Worm (Caenorhabditis elegans): Measurements from ENCODE around the gene Y105C5A.1272.

Gene Y105C5A.1272

DNA sequence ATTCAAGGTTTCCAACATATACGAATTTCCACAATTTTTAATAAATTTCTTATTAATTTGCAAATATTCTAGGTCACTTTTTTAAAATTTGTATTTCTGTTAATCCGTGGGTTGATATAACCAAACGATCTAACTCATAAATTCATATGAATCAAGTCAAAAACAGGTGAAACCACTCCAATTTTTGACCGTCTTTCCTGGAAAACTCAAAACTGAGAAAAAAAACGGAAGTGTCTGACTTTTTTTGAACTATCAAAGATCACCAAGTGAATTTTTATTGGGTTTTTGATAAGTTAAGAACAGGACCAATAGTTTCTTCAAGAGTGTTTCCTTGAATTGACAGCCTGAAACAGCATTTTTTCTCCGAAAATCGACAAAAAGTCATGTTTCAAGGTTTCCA, 41.0 kb downstream of the Y105C5A.1272 start:
- no peak for TF ChIP-seq ceh-43 (GFP tag; optimal IDR thresholded peaks at IDR 0.05)
- no peak for TF ChIP-seq zip-8 (tag; optimal IDR thresholded peaks at IDR 0.05)
- no peak for TF ChIP-seq ces-1 (GFP tag; optimal IDR thresholded peaks at IDR 0.05)
- TF ChIP-seq tbx-8 (GFP tag; optimal IDR thresholded peaks at IDR 0.05): no peak
- no peak for TF ChIP-seq pha-4 (tag; optimal IDR thresholded peaks at IDR 0.05)
- no peak for TF ChIP-seq lin-32 (GFP tag; optimal IDR thresholded peaks at IDR 0.05)
- no peak for TF ChIP-seq ceh-39 (tag; optimal IDR thresholded peaks at IDR 0.05)
- no peak for TF ChIP-seq sem-2 (GFP tag; optimal IDR thresholded peaks at IDR 0.05)
- no peak for TF ChIP-seq M03D4.4 (tag; optimal IDR thresholded peaks at IDR 0.05)
- no peak for TF ChIP-seq mep-1 (tag; optimal IDR thresholded peaks at IDR 0.05)
- no peak for TF ChIP-seq ztf-11 (tag; optimal IDR thresholded peaks at IDR 0.05)
- TF ChIP-seq nhr-76 (tag; optimal IDR thresholded peaks at IDR 0.05): no peak

DNA sequence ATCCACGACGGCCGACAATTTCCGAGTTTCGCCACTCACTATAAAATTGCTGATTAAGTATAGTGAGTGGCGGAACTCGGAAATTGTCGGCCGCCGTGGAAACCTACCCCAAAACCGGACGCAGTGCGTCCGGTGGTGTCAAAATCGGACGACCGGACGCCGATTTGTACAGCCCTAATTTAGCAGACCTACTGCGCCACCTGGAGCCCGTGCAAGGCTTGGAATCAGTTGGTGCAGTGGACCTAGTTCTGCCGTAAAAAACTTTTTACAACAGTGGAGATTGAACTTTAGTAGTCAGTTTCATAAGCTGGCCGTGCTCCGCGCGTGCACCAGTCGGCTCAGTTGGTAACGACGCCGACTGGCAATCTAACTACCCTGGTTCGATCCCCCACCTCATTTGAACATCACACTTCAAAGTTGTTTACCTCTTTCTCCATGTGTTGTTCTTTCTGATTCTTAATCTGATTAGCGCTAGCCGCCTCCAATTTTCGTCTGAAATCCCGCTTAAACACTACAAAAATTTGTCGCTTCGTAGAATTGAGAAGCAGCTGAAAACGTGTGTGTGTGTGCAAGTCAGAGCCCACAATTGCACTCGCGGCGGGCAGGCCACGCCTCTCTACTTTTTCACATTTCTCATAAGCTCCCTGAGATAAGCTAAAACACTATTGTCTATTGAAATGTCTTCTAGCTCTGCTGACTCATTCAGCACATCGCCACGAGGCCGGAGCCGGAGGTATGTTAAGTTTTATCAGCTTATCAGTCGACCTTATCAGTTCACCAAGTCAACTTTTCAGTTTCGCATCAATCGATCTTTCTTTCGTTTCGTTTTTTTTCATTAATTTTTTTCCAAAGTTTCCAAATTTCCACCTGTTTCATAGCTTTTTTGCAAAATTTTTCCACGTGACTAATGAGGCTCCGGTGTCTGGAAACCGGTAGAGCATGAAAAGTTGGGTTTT, 42.0 kb downstream of the Y105C5A.1272 start, which contains the start of gene Y105C5A.15:
Gene Y105C5A.15, plus strand, starts transcription at position 678 of the 956 bp plus-strand sequence.
- TF ChIP-seq elt-3 (tag; optimal IDR thresholded peaks at IDR 0.05) (no peak), lin-32 (GFP tag; optimal IDR thresholded peaks at IDR 0.05) (no peak), unc-120 (tag; optimal IDR thresholded peaks at IDR 0.05; ENCODE audit: poor library complexity, severe bottlenecking) (no peak), flh-1 (GFP tag; optimal IDR thresholded peaks at IDR 0.05) (no peak), sem-2 (GFP tag; optimal IDR thresholded peaks at IDR 0.05) (no peak)

DNA sequence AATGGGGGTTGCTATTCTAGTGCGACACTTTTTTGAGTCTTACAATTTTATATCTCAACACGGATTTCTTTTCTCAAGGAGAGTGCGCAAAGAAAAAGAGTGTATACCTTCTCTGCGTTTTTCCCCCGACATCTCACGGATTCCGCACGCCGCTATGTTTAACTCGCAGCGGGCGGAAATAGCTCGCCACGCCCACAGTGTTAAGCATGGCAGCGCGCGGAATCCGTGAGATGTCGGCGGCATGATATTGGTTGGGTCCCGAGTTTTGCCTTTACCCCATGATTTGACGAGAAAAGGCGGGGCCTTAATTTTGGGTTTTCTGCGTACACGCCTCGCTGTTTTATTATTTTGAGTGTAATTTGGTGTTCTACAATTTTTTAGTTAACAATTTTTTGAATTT, 45.0 kb downstream of the Y105C5A.1272 start:
- no peak for TF ChIP-seq sptf-1 (tag; optimal IDR thresholded peaks at IDR 0.05)
- no peak for TF ChIP-seq ceh-83 (GFP tag; optimal IDR thresholded peaks at IDR 0.05)
- TF ChIP-seq tbx-8 (GFP tag; optimal IDR thresholded peaks at IDR 0.05): no peak
- no peak for TF ChIP-seq nhr-76 (tag; optimal IDR thresholded peaks at IDR 0.05)
- no peak for TF ChIP-seq ham-2 (GFP tag; optimal IDR thresholded peaks at IDR 0.05)
- TF ChIP-seq mab-5 (tag; optimal IDR thresholded peaks at IDR 0.05): no peak
- no peak for TF ChIP-seq mls-2 (tag; optimal IDR thresholded peaks at IDR 0.05)
- no peak for TF ChIP-seq hlh-1 (tag; optimal IDR thresholded peaks at IDR 0.05)
- no peak for TF ChIP-seq pha-4 (tag; optimal IDR thresholded peaks at IDR 0.05)
- no peak for TF ChIP-seq drap-1 (GFP tag; optimal IDR thresholded peaks at IDR 0.05)
- no peak for TF ChIP-seq zip-8 (tag; optimal IDR thresholded peaks at IDR 0.05)
- TF ChIP-seq ces-1 (GFP tag; optimal IDR thresholded peaks at IDR 0.05): no peak
- no peak for TF ChIP-seq M03D4.4 (tag; optimal IDR thresholded peaks at IDR 0.05)
- no peak for TF ChIP-seq snpc-4 (tag; optimal IDR thresholded peaks at IDR 0.05)
- no peak for TF ChIP-seq lin-13 (tag; optimal IDR thresholded peaks at IDR 0.05)
- TF ChIP-seq unc-120 (tag; optimal IDR thresholded peaks at IDR 0.05; ENCODE audit: poor library complexity, severe bottlenecking): no peak

DNA sequence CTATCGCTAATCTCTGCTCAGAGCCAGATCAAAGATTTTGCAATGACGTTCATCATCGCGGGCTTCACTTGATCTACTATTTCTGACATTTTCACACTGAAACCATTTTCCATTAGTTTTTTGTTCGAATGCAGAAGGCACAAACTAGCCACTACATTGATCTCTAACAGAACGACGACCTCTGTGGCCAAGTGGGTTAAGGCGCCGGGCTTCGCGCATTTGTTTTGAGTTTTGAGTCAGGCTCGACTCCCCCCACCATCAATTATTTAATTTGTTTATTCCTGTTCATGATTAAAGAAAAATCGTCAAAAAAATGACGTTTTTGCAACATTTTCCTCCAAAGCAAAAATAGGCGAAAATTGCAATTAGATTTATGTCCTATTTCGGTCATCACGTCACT, 46.5 kb downstream of the Y105C5A.1272 start:
- TF ChIP-seq snpc-4 (tag; optimal IDR thresholded peaks at IDR 0.05) (no peak), tbx-8 (GFP tag; optimal IDR thresholded peaks at IDR 0.05) (no peak), mab-5 (tag; optimal IDR thresholded peaks at IDR 0.05) (no peak), pha-4 (tag; optimal IDR thresholded peaks at IDR 0.05) (no peak), nhr-28 (tag; optimal IDR thresholded peaks at IDR 0.05) (no peak), mls-2 (tag; optimal IDR thresholded peaks at IDR 0.05) (no peak), cnd-1 (tag; optimal IDR thresholded peaks at IDR 0.05) (no peak)

DNA sequence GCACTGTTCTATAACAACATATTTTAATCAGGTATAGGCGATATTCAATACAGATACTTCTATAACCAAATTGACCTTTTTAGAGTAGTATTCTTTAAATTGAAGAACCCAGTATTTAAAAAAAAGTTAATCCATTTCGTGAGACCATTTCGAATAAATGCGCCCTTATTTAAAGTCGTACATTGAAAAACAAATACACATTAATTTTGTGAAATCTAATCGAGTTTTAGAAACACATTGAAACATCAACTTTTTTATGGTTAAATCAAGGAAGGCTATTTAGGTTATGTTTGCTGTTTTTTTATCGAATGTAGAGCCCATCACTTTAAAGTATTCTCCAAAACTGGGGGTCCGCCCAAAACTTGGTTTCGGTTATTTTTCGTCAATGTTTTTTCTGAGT, 48.5 kb downstream of the Y105C5A.1272 start:
- TF ChIP-seq tbx-8 (GFP tag; optimal IDR thresholded peaks at IDR 0.05) (no peak), bed-3 (GFP tag; optimal IDR thresholded peaks at IDR 0.05) (no peak)

DNA sequence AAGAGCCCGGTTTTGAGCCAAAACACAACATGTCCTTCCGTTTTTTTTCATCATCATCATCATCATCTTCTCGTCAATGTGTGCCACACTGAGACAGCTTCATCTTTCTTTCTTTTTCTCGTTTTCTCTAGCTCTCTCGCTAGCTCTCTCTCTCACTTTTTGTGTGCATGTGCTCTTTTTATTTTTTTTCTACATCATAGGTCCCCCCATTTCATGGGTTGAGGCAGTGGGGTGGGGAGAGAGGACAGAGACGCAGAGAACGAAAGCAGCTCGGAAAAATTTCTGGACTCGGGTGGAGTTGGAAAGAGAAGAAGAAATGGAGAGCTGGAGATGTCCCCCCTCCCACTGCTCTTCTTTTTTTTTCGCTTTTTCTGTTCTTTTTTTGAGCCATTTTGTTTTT, 50.0 kb downstream of the Y105C5A.1272 start:
- TF ChIP-seq nhr-12 (tag; optimal IDR thresholded peaks at IDR 0.05): no peak
- peak; percentile 62 for TF ChIP-seq ces-1 (GFP tag; optimal IDR thresholded peaks at IDR 0.05)
- TF ChIP-seq sptf-1 (tag; optimal IDR thresholded peaks at IDR 0.05): peak; percentile 5
- peak; percentile 39 for TF ChIP-seq unc-120 (tag; optimal IDR thresholded peaks at IDR 0.05; ENCODE audit: poor library complexity, severe bottlenecking)
- no peak for TF ChIP-seq sem-2 (GFP tag; optimal IDR thresholded peaks at IDR 0.05)
- TF ChIP-seq unc-62 (GFP tag; optimal IDR thresholded peaks at IDR 0.05): peak; percentile 13

All from whole organism, mixed stage, embryonic.